Fruit fly (Drosophila melanogaster): Measurements from ENCODE around the gene CG18171.

The CG18171 gene

DNA sequence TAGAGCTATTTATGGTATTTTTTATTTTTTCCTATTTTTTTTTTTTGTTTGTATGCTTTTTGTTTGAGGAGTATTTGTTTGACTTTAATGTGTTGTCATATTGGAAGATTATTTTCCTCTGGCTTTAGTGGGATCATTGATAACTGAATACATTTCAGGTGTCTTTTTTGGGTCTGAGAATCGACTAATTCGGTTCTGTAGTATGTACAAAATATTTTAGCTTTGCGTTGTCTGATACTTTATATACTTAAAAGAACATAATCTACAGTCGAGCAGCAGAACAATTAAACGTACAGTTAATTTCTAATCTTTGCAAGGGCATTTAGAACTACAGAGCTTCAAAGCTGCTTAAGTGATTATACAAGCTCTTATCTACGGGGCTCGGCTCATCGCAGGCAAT is at the start of gene CG18171:
TSS of gene CG18171 (minus strand) at position 101 of the 400 bp plus-strand sequence.
- TF ChIP-seq CG17801 (GFP tag; optimal IDR thresholded peaks at IDR 0.05; ENCODE audit: partially characterized antibody) = no peak

DNA sequence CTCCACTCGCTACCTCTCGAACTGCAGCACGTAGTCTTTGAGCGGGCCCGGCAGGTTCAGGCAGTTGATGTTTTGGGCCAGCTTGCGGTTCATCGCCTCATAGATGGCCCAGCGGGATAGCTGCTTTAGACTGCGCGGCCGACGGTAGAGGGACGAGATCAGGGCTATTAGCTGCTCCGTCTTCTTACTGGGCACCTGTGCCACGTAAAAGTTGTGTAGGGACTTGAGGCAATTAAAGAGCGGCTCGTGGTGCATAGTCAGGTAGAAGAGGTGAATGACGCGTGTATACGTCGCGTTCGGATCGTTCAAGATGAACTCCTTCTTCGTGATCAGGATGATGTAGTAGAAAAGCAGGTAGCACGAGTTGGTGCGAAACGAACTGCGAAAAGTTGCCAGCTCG is 49.6 kb upstream of the CG18171 start:
- no peak for TF ChIP-seq CG17801 (GFP tag; optimal IDR thresholded peaks at IDR 0.05; ENCODE audit: partially characterized antibody)

DNA sequence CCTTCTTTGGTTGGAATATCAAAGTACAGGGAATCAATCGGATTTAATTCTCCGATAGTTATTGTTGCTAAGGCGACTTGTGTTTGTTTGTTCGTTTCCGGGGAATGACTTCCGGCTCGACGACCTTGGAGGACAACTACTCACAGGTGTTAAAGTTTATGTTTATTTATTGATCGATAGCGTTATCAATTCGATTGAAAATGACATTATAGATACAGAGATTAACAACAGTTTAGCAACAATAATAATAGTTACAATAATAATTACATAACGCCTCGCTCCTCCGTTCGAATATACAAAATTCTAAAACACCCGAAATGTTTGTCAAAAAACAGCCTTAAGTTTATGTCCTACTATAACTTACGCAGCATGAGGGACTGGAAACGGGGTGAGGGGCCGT is 48.7 kb upstream of the CG18171 start, which contains the start of gene Dhc62B:
TSS of gene Dhc62B (minus strand) at position 101 of the 400 bp plus-strand sequence.
- TF ChIP-seq CG17801 (GFP tag; optimal IDR thresholded peaks at IDR 0.05; ENCODE audit: partially characterized antibody) = no peak

DNA sequence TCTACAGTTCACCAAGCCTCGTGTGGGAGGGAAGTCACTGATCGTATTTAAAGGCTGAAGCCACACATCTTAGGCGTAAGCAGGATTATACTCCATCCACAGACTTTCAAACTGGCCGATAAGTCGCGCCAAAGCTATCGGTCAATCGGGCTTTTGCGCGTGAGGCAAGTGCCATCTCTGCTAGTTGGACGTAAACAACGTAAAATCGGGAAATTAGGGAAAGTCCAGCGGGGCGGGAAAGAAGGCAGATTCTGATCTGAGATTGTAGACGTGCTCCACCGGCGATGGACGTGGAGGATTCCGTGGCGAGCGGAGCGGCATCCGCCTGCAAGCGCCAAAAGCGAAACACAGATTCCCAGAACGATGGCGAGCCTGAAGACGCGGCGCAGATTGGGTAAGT is 33.2 kb upstream of the CG18171 start, which contains the start of gene CG8001:
TSS of gene CG8001 (plus strand) at position 17 of the 400 bp plus-strand sequence.
- no peak for TF ChIP-seq CG17801 (GFP tag; optimal IDR thresholded peaks at IDR 0.05; ENCODE audit: partially characterized antibody)

DNA sequence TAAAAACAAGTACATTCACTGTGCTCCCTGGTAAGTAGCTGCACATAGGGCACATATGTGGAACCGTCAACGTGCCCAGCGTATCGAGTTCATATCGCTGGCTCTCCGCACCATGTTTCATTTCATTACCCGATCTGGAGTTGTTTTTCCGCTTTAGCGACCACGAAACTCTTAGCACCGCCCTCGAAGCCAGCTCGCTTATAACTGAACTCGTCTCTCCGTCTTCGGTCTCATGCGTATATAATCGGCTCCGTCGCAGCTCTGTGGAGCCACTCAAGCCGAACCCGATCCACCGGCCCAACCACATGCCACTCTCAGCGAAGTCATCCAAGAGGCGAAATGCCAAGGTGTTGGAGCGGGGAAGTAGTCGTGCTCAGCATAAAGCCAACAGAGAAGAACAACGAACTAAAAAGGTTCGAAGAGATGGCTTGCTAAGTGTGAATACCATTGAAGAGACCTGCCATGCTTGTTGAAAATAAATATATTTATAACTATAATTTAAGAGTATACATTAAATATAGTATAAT is 32.6 kb upstream of the CG18171 start, which contains the start of gene Cht2:
TSS of gene Cht2 (minus strand) at position 477 of the 527 bp plus-strand sequence.
- peak; percentile 56 for TF ChIP-seq CG17801 (GFP tag; optimal IDR thresholded peaks at IDR 0.05; ENCODE audit: partially characterized antibody)

DNA sequence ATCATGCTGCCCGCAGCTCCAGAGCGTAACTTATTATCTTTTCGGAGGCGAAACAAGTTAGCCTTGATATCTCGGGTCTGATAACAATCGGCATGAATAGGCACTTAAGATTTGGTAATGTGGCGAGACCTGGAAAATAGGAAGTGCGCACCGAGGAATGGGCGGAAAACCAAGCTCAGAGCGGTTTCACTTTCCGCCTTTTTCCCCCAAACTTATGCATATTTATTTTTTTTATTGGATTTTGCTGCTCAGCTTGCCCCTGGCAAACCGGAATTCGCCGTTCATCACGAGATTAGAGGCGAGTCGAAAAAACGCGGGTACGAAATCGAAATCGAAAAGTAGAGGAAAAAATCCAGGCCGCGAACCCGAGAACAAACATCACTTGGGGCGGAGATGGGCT is 32.0 kb upstream of the CG18171 start:
- TF ChIP-seq CG17801 (GFP tag; optimal IDR thresholded peaks at IDR 0.05; ENCODE audit: partially characterized antibody) = no peak

DNA sequence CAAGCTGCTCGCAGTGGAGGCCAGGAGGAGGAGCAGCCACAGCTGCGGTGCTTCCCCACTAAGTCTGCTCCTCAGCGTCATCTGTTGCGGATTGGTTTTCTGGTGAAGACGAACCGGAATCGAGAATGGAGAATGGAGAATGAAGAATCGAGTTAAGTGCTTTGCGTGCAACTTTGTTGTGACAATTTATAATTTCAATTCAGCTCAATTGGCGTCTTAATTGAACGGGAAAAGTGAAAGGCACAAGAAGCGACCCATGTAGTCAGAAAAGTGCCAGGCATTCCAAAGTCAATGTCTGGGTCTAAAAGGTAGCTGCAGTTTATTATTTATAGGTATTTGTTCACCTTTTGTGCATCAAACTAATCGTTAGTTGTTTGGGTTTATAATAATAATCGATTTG is 31.3 kb upstream of the CG18171 start:
- TF ChIP-seq CG17801 (GFP tag; optimal IDR thresholded peaks at IDR 0.05; ENCODE audit: partially characterized antibody) = no peak

DNA sequence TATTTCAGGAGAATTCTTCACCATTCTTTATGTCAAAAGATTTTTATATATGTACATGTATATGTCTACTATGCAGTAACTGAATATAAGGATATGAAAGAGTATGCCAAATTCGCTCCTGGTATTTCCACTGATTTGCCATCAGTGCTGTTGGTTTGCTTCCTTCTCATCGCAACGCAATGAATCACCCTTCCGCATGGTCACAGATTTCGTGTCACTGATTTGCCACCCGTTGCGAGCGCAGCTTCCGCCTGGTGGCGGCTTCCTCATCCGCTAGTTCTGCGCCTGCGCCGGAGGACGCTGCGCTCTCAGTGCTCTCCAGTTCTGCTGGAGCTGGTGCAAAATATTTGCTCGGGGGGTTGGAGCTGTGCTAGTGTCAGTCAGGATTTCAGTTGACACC is 25.3 kb upstream of the CG18171 start:
- TF ChIP-seq CG17801 (GFP tag; optimal IDR thresholded peaks at IDR 0.05; ENCODE audit: partially characterized antibody) = no peak

DNA sequence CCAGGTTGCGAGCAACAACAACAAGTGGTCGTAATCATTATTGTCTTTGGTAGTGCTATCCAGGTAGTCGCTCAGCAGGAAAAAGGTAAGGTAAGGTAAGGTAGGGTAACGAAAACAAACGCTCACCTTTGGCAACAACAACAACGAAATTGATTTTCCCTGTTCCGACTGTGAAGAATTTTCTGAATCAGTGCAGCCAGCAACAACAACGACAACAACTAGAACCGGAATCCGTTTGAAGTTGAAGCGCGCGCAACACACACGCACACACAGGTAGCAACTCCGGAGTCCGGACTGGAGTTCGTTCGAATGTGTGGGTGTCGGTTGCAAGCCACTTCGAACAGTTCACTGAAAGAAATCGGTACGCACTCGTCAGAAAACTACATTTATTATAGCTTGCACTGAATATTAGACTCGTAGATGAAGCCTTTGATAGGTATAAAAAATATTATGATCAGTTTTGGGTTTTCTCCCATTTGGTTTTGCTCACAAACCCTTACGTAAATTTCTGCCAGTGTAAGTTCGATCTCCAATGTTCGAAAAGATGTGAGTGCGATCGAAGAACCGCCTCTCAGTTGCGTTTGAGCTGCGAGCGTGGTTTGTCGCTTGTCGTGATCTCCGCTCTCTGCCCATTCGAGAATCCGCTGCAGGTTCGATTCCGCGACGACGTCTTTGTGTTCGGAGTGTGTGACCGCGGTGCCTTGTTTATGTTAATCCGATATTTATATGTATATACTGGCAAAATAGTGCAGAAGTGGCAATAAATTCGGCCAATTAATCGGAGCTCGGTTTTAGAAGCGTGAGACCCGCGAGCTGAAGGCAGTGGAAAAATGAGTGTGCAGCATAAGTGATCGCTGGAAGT is 23.6 kb upstream of the CG18171 start, which contains the start of gene CG13921:
TSS of gene CG13921 (plus strand) at position 570 of the 862 bp plus-strand sequence.
- TF ChIP-seq CG17801 (GFP tag; optimal IDR thresholded peaks at IDR 0.05; ENCODE audit: partially characterized antibody) = peak; percentile 98

DNA sequence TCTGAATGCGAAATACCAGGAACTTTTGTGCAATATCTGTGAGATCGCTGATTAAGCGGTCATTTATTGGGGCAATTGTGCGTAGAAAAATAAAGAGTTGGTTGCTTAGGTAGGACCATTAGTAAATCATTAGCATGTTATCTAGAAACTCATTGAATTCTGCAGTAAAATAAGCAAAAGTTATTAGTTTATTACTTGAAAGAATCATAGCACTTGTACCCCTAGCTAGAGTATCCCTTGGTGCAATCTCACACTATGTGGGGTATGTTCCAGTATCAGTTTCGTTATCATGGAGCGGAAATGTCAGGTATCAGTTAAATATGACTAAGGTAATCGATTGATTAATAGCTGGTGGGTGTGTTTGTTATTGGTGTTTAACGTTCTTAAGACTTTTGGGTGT is 22.5 kb upstream of the CG18171 start:
- no peak for TF ChIP-seq CG17801 (GFP tag; optimal IDR thresholded peaks at IDR 0.05; ENCODE audit: partially characterized antibody)

DNA sequence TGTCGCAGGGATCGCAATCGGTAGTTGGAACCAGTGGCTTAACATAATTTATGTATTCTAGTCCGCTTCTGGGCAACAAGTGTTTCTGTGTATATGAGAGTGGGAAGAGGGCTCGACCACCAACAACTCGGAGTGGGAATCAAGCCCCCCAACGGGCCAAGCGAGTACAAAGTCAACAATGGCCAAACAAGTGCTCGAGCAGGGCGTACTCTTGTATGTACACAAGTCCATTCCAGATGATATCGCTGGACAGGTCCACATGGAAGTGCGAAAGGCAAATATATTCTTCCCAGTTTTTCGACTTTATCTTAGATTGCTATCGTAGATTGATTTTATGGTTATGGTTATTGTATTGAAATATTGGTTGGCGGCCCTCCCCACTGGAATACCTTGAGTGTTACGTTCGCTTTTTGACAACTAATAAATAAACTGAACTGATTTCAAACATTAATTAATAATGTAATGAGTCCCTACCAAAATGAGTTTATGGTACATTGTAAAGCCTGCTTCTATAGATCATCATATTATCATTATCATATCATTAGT is 19.7 kb upstream of the CG18171 start:
- TF ChIP-seq CG17801 (GFP tag; optimal IDR thresholded peaks at IDR 0.05; ENCODE audit: partially characterized antibody) = no peak

DNA sequence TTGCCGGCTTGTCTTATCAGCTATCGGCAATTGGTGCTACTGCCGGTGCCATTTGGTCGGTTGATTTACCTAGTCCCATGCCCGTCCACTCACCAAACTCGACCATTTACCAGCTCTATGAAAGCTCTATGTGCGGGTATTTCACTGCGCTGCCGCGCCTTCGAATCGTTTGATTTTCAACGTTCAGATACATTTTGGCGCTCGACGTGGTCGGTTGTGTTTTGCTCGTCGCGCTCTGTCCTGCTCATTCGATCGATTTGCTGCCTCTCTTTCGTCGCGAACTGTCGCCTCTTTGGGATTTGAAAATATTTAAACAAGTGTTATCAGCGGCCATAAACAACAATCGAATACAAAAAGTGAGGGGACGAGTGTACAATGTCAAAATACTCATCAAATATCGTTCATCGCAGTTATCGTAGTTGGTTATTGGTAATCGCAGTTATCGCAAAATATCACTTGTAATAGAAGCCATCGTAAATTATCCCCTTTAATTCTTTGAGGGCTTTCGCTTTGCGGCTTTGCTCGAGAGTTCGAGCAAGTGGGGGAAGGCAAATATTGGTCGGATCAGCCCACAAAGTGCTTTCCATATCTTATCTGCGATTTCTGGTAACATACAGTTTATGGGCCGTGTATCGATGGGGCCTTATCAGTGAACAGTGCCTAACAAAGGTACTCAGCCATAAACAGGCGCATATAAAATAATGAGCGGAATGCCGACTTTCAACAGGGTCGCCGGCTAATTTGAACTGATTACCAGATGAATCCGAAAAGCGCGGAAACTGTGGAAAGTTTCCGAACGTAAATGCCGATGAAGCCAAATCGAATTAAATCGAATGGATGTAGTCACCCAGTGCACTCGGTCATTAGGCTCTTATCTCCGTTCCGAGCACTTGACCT is 18.9 kb upstream of the CG18171 start:
- TF ChIP-seq CG17801 (GFP tag; optimal IDR thresholded peaks at IDR 0.05; ENCODE audit: partially characterized antibody) = no peak

DNA sequence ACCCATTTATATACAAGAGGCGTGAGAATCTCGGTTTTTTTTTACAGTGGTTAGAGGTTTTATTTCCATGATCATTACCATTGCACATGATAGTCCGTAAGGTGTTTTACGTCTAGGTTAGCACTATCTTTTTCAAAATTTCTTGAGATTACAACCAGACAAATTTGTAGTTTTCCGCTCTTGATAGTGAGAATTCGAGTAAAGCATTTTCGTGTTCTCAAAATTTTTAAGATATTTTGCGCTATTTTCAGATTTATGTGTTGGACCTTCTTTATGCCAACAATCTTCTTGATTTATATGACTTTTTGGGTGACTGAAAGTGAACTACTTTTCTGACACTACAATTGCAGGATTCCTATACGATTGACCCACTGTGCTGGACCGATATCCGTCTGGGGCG is 18.2 kb upstream of the CG18171 start:
- no peak for TF ChIP-seq CG17801 (GFP tag; optimal IDR thresholded peaks at IDR 0.05; ENCODE audit: partially characterized antibody)

DNA sequence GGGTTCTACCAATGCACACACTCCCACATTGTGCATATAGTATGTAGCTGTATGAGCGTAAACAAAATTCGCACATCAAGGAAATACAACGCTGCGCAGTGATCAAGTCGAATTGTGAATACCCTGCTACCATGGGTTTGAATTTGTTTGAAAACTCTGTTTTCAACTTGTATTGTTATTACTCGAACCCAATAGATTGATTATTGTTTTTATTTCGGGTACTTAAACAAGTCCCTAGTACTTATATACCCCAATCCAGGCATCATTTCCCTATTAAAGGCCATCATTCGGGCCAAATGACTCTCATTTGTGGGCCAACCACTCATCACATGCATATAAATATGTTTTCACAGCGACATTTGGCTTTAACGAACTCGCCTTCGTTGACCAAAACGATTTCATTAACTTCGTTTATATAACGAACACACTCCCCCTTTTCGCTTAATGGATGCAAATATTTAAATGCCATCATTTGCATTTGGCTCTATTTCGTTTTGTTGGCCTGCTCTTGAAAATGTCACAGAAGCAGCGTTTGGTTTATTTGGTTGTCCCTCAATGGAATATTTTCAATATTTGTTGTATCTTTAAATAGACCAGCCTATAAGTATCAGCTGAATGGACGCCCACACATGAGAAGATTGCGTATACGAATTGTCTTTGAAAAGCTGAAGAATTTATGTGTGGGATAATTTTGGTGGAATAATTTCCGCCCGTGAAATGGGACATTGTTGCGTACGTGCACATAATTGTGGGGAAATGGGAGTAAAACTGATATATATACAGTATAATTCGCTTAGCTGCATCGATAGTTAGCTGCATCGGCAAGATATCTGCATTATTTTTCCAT is 17.4 kb upstream of the CG18171 start:
- no peak for TF ChIP-seq CG17801 (GFP tag; optimal IDR thresholded peaks at IDR 0.05; ENCODE audit: partially characterized antibody)

All from ovary, adult (tissue).